Fruit fly (Drosophila melanogaster) whole organism, pupa: ENCODE measurements around the gene CG42481.

Experiments used
- CG10348 ChIP-seq: fragments of 200-800 bp; sonication (Bioruptor generic); IDR thresholded peaks from 2 replicates; pipeline ENCODE4 v1.3.6; 2022; ENCODE audit warnings: missing biosample characterization, missing genetic modification characterization
- CG12605 ChIP-seq: fragments of 200-800 bp; sonication (Bioruptor generic); IDR thresholded peaks from 2 replicates; pipeline ENCODE4 v1.3.6; 2022; ENCODE audit warnings: missing biosample characterization, missing genetic modification characterization
- CG13204 ChIP-seq: fragments of 200-800 bp; sonication (Bioruptor generic); optimal IDR thresholded peaks from 2 replicates; lab custom pipeline; 2018; ENCODE audit warnings: missing biosample characterization, mild to moderate bottlenecking, missing genetic modification characterization, moderate library complexity
- CG14655 ChIP-seq: fragments of 200-800 bp; sonication (Bioruptor generic); optimal IDR thresholded peaks from 3 replicates; lab custom pipeline; 2017; ENCODE audit warnings: mild to moderate bottlenecking, missing biosample characterization, missing genetic modification reagents, missing genetic modification characterization
- CG15710 ChIP-seq: fragments of 200-800 bp; sonication (Bioruptor generic); optimal IDR thresholded peaks from 2 replicates; lab custom pipeline; 2018; ENCODE audit warnings: missing biosample characterization, mild to moderate bottlenecking, missing genetic modification characterization, moderate library complexity
- CG17806 ChIP-seq: fragments of 200-800 bp; sonication (Bioruptor generic); optimal IDR thresholded peaks from 2 replicates; lab custom pipeline; 2018; ENCODE audit warnings: missing biosample characterization, mild to moderate bottlenecking, missing genetic modification characterization, moderate library complexity
- CG32121 ChIP-seq: fragments of 200-800 bp; sonication (Bioruptor generic); IDR thresholded peaks from 2 replicates; pipeline ENCODE4 v1.3.6; 2022; ENCODE audit warnings: missing biosample characterization, missing genetic modification characterization
- CG34367 ChIP-seq: fragments of 200-800 bp; sonication (Bioruptor generic); optimal IDR thresholded peaks from 2 replicates; lab custom pipeline; 2018; ENCODE audit warnings: missing biosample characterization, mild to moderate bottlenecking, missing genetic modification characterization
- CG4496 ChIP-seq: fragments of 200-800 bp; sonication (Bioruptor generic); IDR thresholded peaks from 3 replicates; pipeline ENCODE4 v1.3.6; 2022; ENCODE audit warnings: missing biosample characterization, missing genetic modification characterization
- CG8159 ChIP-seq: fragments of 200-800 bp; sonication (Bioruptor generic); optimal IDR thresholded peaks from 3 replicates; lab custom pipeline; 2018; ENCODE audit warnings: missing biosample characterization, mild to moderate bottlenecking, missing genetic modification characterization, moderate library complexity
- CG8301 ChIP-seq: fragments of 200-800 bp; sonication (Bioruptor generic); optimal IDR thresholded peaks from 2 replicates; lab custom pipeline; 2018; ENCODE audit warnings: missing biosample characterization, mild to moderate bottlenecking, missing genetic modification characterization
- CG9948 ChIP-seq: fragments of 200-800 bp; sonication (Bioruptor generic); optimal IDR thresholded peaks from 2 replicates; lab custom pipeline; 2018; ENCODE audit warnings: missing biosample characterization, mild to moderate bottlenecking, missing genetic modification characterization, moderate library complexity
- D1 ChIP-seq: fragments of 200-800 bp; sonication (Bioruptor generic); optimal IDR thresholded peaks from 2 replicates; lab custom pipeline; 2018; ENCODE audit warnings: missing biosample characterization, mild to moderate bottlenecking, missing genetic modification characterization, moderate library complexity
- EcR ChIP-seq: fragments of 200-800 bp; sonication (Bioruptor generic); optimal IDR thresholded peaks from 3 replicates; lab custom pipeline; 2019; ENCODE audit warnings: missing biosample characterization, missing genetic modification characterization, mild to moderate bottlenecking, moderate library complexity, missing genetic modification reagents
- Ets98B ChIP-seq: fragments of 200-800 bp; sonication (Bioruptor generic); IDR thresholded peaks from 2 replicates; pipeline ENCODE4 v1.3.6; 2022; ENCODE audit warnings: missing biosample characterization, missing genetic modification characterization
- Pif1A ChIP-seq: fragments of 200-800 bp; sonication (Bioruptor generic); optimal IDR thresholded peaks from 3 replicates; lab custom pipeline; 2016; ENCODE audit warnings: missing biosample characterization, missing genetic modification characterization
- Pif1B ChIP-seq: fragments of 200-800 bp; sonication (Bioruptor generic); optimal IDR thresholded peaks from 3 replicates; lab custom pipeline; 2016; ENCODE audit warnings: missing biosample characterization, missing genetic modification characterization
- Snoo ChIP-seq: fragments of 200-800 bp; sonication (Bioruptor generic); optimal IDR thresholded peaks from 3 replicates; lab custom pipeline; 2017; ENCODE audit warnings: missing biosample characterization, mild to moderate bottlenecking, missing genetic modification characterization, inconsistent platforms
- fd96Ca ChIP-seq: fragments of 200-800 bp; sonication (Bioruptor generic); IDR thresholded peaks from 3 replicates; pipeline ENCODE4 v1.3.6; 2022; ENCODE audit warnings: missing biosample characterization, missing genetic modification characterization
- gl ChIP-seq: fragments of 200-800 bp; sonication (Bioruptor generic); optimal IDR thresholded peaks from 2 replicates; lab custom pipeline; 2018; ENCODE audit warnings: missing biosample characterization, mild to moderate bottlenecking, missing genetic modification characterization
- rn ChIP-seq: fragments of 200-800 bp; sonication (Bioruptor generic); IDR thresholded peaks from 2 replicates; pipeline ENCODE4 v1.3.6; 2022; ENCODE audit warnings: missing biosample characterization, missing genetic modification characterization

CG42481 gene

dm6 chr3L:13267893-13268292 is 30.9 kb downstream of the CG42481 start:
- peak; percentile 24 for TF ChIP-seq Pif1A (GFP tag; lab: Kevin White, UChicago)
- no peak for TF ChIP-seq Snoo (tag; lab: Kevin White, UChicago)
- TF ChIP-seq CG17806 (tag; lab: Kevin White, UChicago): peak; percentile 10
- TF ChIP-seq CG9948: peak; percentile 10
- TF ChIP-seq CG8159 (tag; lab: Kevin White, UChicago): peak; percentile 27
- TF ChIP-seq, all 21 proteins: peak for 4

DNA sequence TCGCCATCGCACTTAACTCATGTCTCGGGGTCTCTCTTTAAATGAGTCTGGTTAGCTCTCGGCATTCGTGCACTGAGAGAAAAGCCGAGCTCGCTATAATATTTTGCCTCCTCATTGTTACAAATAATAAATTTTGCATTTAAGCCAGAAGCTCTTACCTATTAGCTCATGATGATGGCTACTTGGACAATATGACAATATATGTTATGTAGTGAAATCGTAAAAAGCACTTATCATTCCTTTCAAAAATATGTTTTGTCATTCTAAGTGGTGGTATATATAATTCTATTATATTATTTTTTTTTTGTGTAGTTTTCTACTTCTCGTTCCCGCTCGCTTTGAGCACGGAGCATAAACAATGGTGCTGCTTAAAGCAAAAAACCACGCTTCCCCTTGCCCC is 31.6 kb downstream of the CG42481 start:
- no peak for TF ChIP-seq D1
- peak; percentile 63 for TF ChIP-seq CG13204 (GFP tag; lab: Kevin White, UChicago)
- peak; percentile 76 for TF ChIP-seq Pif1B
- TF ChIP-seq Ets98B (GFP tag; lab: Robert Waterston, UW): no peak; the same call in 1 of the 2 replicates
- 0 out of 2 replicates have a peak, but pooled peaks have one; percentile 29 for TF ChIP-seq CG32121 (GFP tag; lab: Robert Waterston, UW)
- TF ChIP-seq gl (tag; lab: Kevin White, UChicago): no peak
- TF ChIP-seq Pif1A (GFP tag; lab: Kevin White, UChicago): peak; percentile 72
- TF ChIP-seq Snoo (tag; lab: Kevin White, UChicago): peak; percentile 65
- peak; percentile 86 for TF ChIP-seq CG8159 (tag; lab: Kevin White, UChicago)
- TF ChIP-seq CG15710 (tag; lab: Kevin White, UChicago): peak; percentile 88
- peak; percentile 41 for TF ChIP-seq CG8301
- peak; percentile 66 for TF ChIP-seq CG9948
- peak; percentile 85 for TF ChIP-seq CG34367 (tag; lab: Kevin White, UChicago)
- no peak for TF ChIP-seq CG12605 (GFP tag; lab: Robert Waterston, UW)
- peak; percentile 73 for TF ChIP-seq CG17806 (tag; lab: Kevin White, UChicago)
- peak; percentile 59 for TF ChIP-seq CG14655
- peak; percentile 49; the same call in 1 of the 3 replicates for TF ChIP-seq CG4496 (GFP tag; lab: Robert Waterston, UW)

dm6 chr3L:13266078-13266477 is 32.7 kb downstream of the CG42481 start:
- TF ChIP-seq fd96Ca (GFP tag; lab: Robert Waterston, UW) (no peak), CG32121 (GFP tag; lab: Robert Waterston, UW) (no peak), Pif1B (no peak), CG10348 (GFP tag; lab: Robert Waterston, UW) (no peak), Ets98B (GFP tag; lab: Robert Waterston, UW) (no peak), CG17806 (tag; lab: Kevin White, UChicago) (no peak), rn (GFP tag; lab: Robert Waterston, UW) (no peak), gl (tag; lab: Kevin White, UChicago) (no peak), Snoo (tag; lab: Kevin White, UChicago) (no peak), CG34367 (tag; lab: Kevin White, UChicago) (no peak), CG14655 (no peak), CG8301 (no peak), CG15710 (tag; lab: Kevin White, UChicago) (no peak)

dm6 chr3L:13263801-13264200 is 35.0 kb downstream of the CG42481 start:
- TF ChIP-seq Pif1B (peak; percentile 53), CG15710 (tag; lab: Kevin White, UChicago) (peak; percentile 63), CG14655 (peak; percentile 57), D1 (no peak), CG34367 (tag; lab: Kevin White, UChicago) (peak; percentile 35), CG13204 (GFP tag; lab: Kevin White, UChicago) (peak; percentile 2), CG8159 (tag; lab: Kevin White, UChicago) (peak; percentile 57), CG32121 (GFP tag; lab: Robert Waterston, UW) (no peak), Snoo (tag; lab: Kevin White, UChicago) (peak; percentile 38), CG17806 (tag; lab: Kevin White, UChicago) (peak; percentile 52), CG9948 (peak; percentile 59), gl (tag; lab: Kevin White, UChicago) (no peak), Pif1A (GFP tag; lab: Kevin White, UChicago) (peak; percentile 49), CG12605 (GFP tag; lab: Robert Waterston, UW) (no peak), CG8301 (peak; percentile 44)

DNA sequence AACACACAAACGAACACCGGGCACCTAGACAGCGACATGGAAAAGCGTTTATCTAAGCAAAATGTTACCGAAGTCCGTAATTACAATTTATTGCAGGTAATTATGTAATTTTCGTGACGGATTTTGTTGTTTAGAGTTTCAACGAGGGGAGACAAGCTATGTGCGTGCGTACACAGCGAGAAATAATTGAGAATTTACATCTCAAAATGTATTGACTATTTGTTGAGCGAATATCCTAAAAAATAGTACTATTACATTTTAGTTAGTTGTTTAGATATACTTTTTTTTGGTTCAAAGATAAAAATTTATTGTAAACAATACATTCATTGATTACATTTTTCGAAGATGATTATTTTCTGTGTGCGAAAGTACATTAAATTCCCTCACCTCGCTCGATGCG is 36.6 kb downstream of the CG42481 start:
- TF ChIP-seq CG17806 (tag; lab: Kevin White, UChicago) (peak; percentile 13), CG9948 (peak; percentile 10), Pif1B (no peak), Snoo (tag; lab: Kevin White, UChicago) (no peak), CG4496 (GFP tag; lab: Robert Waterston, UW) (peak; percentile 60; the same call in 1 of the 3 replicates), CG8301 (peak; percentile 33), CG32121 (GFP tag; lab: Robert Waterston, UW) (peak; percentile 32; the same call in 1 of the 2 replicates), CG14655 (peak; percentile 51), Ets98B (GFP tag; lab: Robert Waterston, UW) (peak; percentile 21; the same call in 1 of the 2 replicates)

dm6 chr3L:13260718-13261318 is 38.0 kb downstream of the CG42481 start:
- no peak for TF ChIP-seq CG34367 (tag; lab: Kevin White, UChicago)
- no peak for TF ChIP-seq CG9948
- TF ChIP-seq D1: no peak
- TF ChIP-seq CG8159 (tag; lab: Kevin White, UChicago): no peak

- TF ChIP-seq Pif1B: no peak
- no peak for TF ChIP-seq CG14655
- TF ChIP-seq CG34367 (tag; lab: Kevin White, UChicago): no peak
- TF ChIP-seq EcR: no peak
- TF ChIP-seq Ets98B (GFP tag; lab: Robert Waterston, UW): no peak
- no peak for TF ChIP-seq CG9948
- no peak for TF ChIP-seq Snoo (tag; lab: Kevin White, UChicago)
- TF ChIP-seq CG15710 (tag; lab: Kevin White, UChicago): no peak
- no peak for TF ChIP-seq gl (tag; lab: Kevin White, UChicago)
- TF ChIP-seq CG17806 (tag; lab: Kevin White, UChicago): no peak
- no peak for TF ChIP-seq rn (GFP tag; lab: Robert Waterston, UW)
- no peak for TF ChIP-seq CG13204 (GFP tag; lab: Kevin White, UChicago)
- TF ChIP-seq CG12605 (GFP tag; lab: Robert Waterston, UW): no peak
- no peak for TF ChIP-seq CG4496 (GFP tag; lab: Robert Waterston, UW)
- no peak for TF ChIP-seq fd96Ca (GFP tag; lab: Robert Waterston, UW)
- TF ChIP-seq Pif1A (GFP tag; lab: Kevin White, UChicago): no peak
- TF ChIP-seq CG8159 (tag; lab: Kevin White, UChicago): no peak
- TF ChIP-seq CG8301: no peak
- no peak for TF ChIP-seq CG10348 (GFP tag; lab: Robert Waterston, UW)
- no peak for TF ChIP-seq CG32121 (GFP tag; lab: Robert Waterston, UW)
These were observed 39.2 kb downstream of the CG42481 start for dm6 chr3L:13259617-13260016.
